Fruit fly (Drosophila melanogaster) whole organism, embryonic: ENCODE data around the gene mldr.

Source experiments
- Atf-2 ChIP-seq: fragments of 200-800 bp; sonication (Bioruptor generic); optimal IDR thresholded peaks from 2 replicates; lab custom pipeline; 2016; ENCODE audit warnings: missing biosample characterization, missing genetic modification characterization
- CG1024 ChIP-seq: fragments of 200-800 bp; sonication (Bioruptor generic); IDR thresholded peaks from 2 replicates; pipeline ENCODE4 v1.3.6; 2022; ENCODE audit warnings: missing biosample characterization, missing genetic modification characterization
- CG11398 ChIP-seq: fragments of 200-800 bp; sonication (Bioruptor generic); optimal IDR thresholded peaks from 2 replicates; lab custom pipeline; 2016; ENCODE audit warnings: missing biosample characterization, missing genetic modification characterization
- CG11696 ChIP-seq: fragments of 200-800 bp; sonication (Bioruptor generic); IDR thresholded peaks from 2 replicates; pipeline ENCODE4 v1.3.6; 2022; ENCODE audit warnings: missing biosample characterization, missing genetic modification characterization
- CG12071 ChIP-seq: fragments of 200-800 bp; sonication (Bioruptor generic); optimal IDR thresholded peaks from 3 replicates; lab custom pipeline; 2018; ENCODE audit warnings: missing biosample characterization, mild to moderate bottlenecking, missing genetic modification characterization
- CG12391 ChIP-seq: fragments of 200-800 bp; sonication (Bioruptor generic); optimal IDR thresholded peaks from 3 replicates; lab custom pipeline; 2018; ENCODE audit warnings: missing biosample characterization, mild to moderate bottlenecking, missing genetic modification characterization, moderate library complexity
- CG12942 ChIP-seq: fragments of 200-800 bp; sonication (Bioruptor generic); optimal IDR thresholded peaks from 3 replicates; lab custom pipeline; 2016; ENCODE audit warnings: missing biosample characterization, missing genetic modification characterization
- CG14667 ChIP-seq: fragments of 200-800 bp; sonication (Bioruptor generic); IDR thresholded peaks from 2 replicates; pipeline ENCODE4 v1.3.6; 2022; ENCODE audit warnings: missing biosample characterization, missing genetic modification characterization
- CG15601 ChIP-seq: fragments of 200-800 bp; sonication (Bioruptor generic); optimal IDR thresholded peaks from 3 replicates; lab custom pipeline; 2019; ENCODE audit warnings: missing biosample characterization, mild to moderate bottlenecking, missing genetic modification characterization, moderate library complexity
- CG17328 ChIP-seq: fragments of 200-800 bp; sonication (Bioruptor generic); IDR thresholded peaks from 2 replicates; pipeline ENCODE4 v1.3.6; 2022; ENCODE audit warnings: missing biosample characterization, missing genetic modification characterization
- CG1832 ChIP-seq: fragments of 200-800 bp; sonication (Bioruptor generic); optimal IDR thresholded peaks from 2 replicates; lab custom pipeline; 2017; ENCODE audit warnings: missing biosample characterization, mild to moderate bottlenecking, missing genetic modification characterization, inconsistent platforms
- CG18476 ChIP-seq: fragments of 200-800 bp; sonication (Bioruptor generic); optimal IDR thresholded peaks from 2 replicates; lab custom pipeline; 2016; ENCODE audit warnings: missing biosample characterization, mild to moderate bottlenecking, missing genetic modification characterization
- CG2129 ChIP-seq: fragments of 200-800 bp; sonication (Bioruptor generic); IDR thresholded peaks from 2 replicates; pipeline ENCODE4 v1.3.6; 2022; ENCODE audit warnings: missing biosample characterization, missing genetic modification characterization; ENCODE audit not compliant: partially characterized antibody
- CG2199 ChIP-seq: fragments of 200-800 bp; sonication (Bioruptor generic); IDR thresholded peaks from 3 replicates; pipeline ENCODE4 v1.3.6; 2022; ENCODE audit warnings: missing biosample characterization, missing genetic modification characterization
- CG3407 ChIP-seq: fragments of 200-800 bp; sonication (Bioruptor generic); optimal IDR thresholded peaks from 2 replicates; lab custom pipeline; 2018; ENCODE audit warnings: missing biosample characterization, mild to moderate bottlenecking, missing genetic modification characterization
- CG5245 ChIP-seq: fragments of 200-800 bp; sonication (Bioruptor generic); optimal IDR thresholded peaks from 3 replicates; lab custom pipeline; 2016; ENCODE audit warnings: missing biosample characterization, missing genetic modification characterization
- CG6765 ChIP-seq: fragments of 200-800 bp; sonication (Bioruptor generic); optimal IDR thresholded peaks from 3 replicates; lab custom pipeline; 2017; ENCODE audit warnings: missing biosample characterization, mild to moderate bottlenecking, missing genetic modification characterization
- CG8290 ChIP-seq, 3 experiments: fragments of 200-800 bp; sonication (Bioruptor generic); optimal IDR thresholded peaks; 2 replicates each; lab custom pipeline; 2016 to 2019; ENCODE audit warnings: missing biosample characterization in 3 of 3, missing genetic modification characterization in 3 of 3, mild to moderate bottlenecking in 2 of 3, moderate library complexity in 1 of 3
- CG8359 ChIP-seq: fragments of 200-800 bp; sonication (Bioruptor generic); optimal IDR thresholded peaks from 2 replicates; lab custom pipeline; 2017; ENCODE audit warnings: missing biosample characterization, mild to moderate bottlenecking, missing genetic modification characterization, borderline replicate concordance
- CG8765 ChIP-seq: fragments of 200-800 bp; sonication (Bioruptor generic); IDR thresholded peaks from 2 replicates; pipeline ENCODE4 v1.3.6; 2022; ENCODE audit warnings: missing biosample characterization, missing genetic modification characterization
- CG8924 ChIP-seq: fragments of 200-800 bp; optimal IDR thresholded peaks from 3 replicates; lab custom pipeline; 2019; ENCODE audit warnings: missing biosample characterization, mild to moderate bottlenecking, missing genetic modification characterization, moderate library complexity
- CG9797 ChIP-seq: fragments of 200-800 bp; sonication (Bioruptor generic); optimal IDR thresholded peaks from 3 replicates; lab custom pipeline; 2018; ENCODE audit warnings: missing biosample characterization, mild to moderate bottlenecking, missing genetic modification characterization
- CrebB ChIP-seq: fragments of 200-800 bp; sonication (Bioruptor generic); optimal IDR thresholded peaks from 3 replicates; lab custom pipeline; 2018; ENCODE audit warnings: missing biosample characterization, mild to moderate bottlenecking, missing genetic modification characterization
- D19A ChIP-seq: fragments of 200-800 bp; optimal IDR thresholded peaks from 3 replicates; lab custom pipeline; 2019; ENCODE audit warnings: missing biosample characterization, mild to moderate bottlenecking, missing genetic modification characterization, moderate library complexity
- Dfd ChIP-seq, 2 experiments: fragments of >200 bp; optimal IDR thresholded peaks; 2 replicates each; lab custom pipeline; 2017; ENCODE audit warnings: missing biosample characterization in 2 of 2, missing genetic modification characterization in 2 of 2
- Dip2 ChIP-seq: fragments of 200-800 bp; sonication (Bioruptor generic); IDR thresholded peaks from 2 replicates; pipeline ENCODE4 v1.3.6; 2022; ENCODE audit warnings: missing biosample characterization, missing genetic modification characterization
- Doc2 ChIP-seq: fragments of 200-800 bp; sonication (Bioruptor generic); IDR thresholded peaks from 2 replicates; pipeline ENCODE4 v1.3.6; 2022; ENCODE audit warnings: missing biosample characterization, missing genetic modification characterization
- Fer2 ChIP-seq: fragments of 200-800 bp; sonication (Bioruptor generic); optimal IDR thresholded peaks from 2 replicates; lab custom pipeline; 2018; ENCODE audit warnings: missing biosample characterization, mild to moderate bottlenecking, missing genetic modification characterization, moderate library complexity
- Fer3 ChIP-seq: fragments of 200-800 bp; sonication (Bioruptor generic); optimal IDR thresholded peaks from 2 replicates; lab custom pipeline; 2018; ENCODE audit warnings: missing biosample characterization, mild to moderate bottlenecking, missing genetic modification characterization, moderate library complexity
- Lhr ChIP-seq: fragments of 200-800 bp; sonication (Bioruptor generic); optimal IDR thresholded peaks from 3 replicates; lab custom pipeline; 2017; ENCODE audit warnings: mild to moderate bottlenecking, missing biosample characterization, missing genetic modification reagents, missing genetic modification characterization
- NK7.1 ChIP-seq: fragments of 200-800 bp; sonication (Bioruptor generic); optimal IDR thresholded peaks from 3 replicates; lab custom pipeline; 2016; ENCODE audit warnings: missing biosample characterization, missing genetic modification characterization
- Scr ChIP-seq: fragments of 200-800 bp; sonication (Bioruptor generic); IDR thresholded peaks from 2 replicates; pipeline ENCODE4 v1.3.6; 2022; ENCODE audit warnings: missing biosample characterization, missing genetic modification characterization; ENCODE audit not compliant: partially characterized antibody
- Sin3A ChIP-seq: fragments of >200 bp; optimal IDR thresholded peaks from 2 replicates; lab custom pipeline; 2018
- Sry-δ ChIP-seq: fragments of 200-800 bp; sonication (Bioruptor generic); optimal IDR thresholded peaks from 2 replicates; lab custom pipeline; 2016; ENCODE audit warnings: missing biosample characterization, missing genetic modification characterization
- Trl ChIP-seq, 3 experiments: fragments of >200 bp in 2 of 3; fragments of 200-800 bp in 1 of 3; sonication (Bioruptor generic) in 1 of 3; optimal IDR thresholded peaks; 2 replicates in 1 of 3; 3 replicates in 2 of 3; lab custom pipeline; 2016 to 2017; ENCODE audit warnings: missing biosample characterization in 1 of 3, missing genetic modification characterization in 1 of 3
- YL-1 ChIP-seq: fragments of 200-800 bp; sonication (Bioruptor generic); optimal IDR thresholded peaks from 3 replicates; lab custom pipeline; 2017; ENCODE audit warnings: missing biosample characterization, mild to moderate bottlenecking, missing genetic modification characterization
- ac ChIP-seq: fragments of 200-800 bp; sonication (Bioruptor generic); optimal IDR thresholded peaks from 3 replicates; lab custom pipeline; 2017; ENCODE audit warnings: missing biosample characterization, mild to moderate bottlenecking, missing genetic modification characterization
- cato ChIP-seq: fragments of 200-800 bp; sonication (Bioruptor generic); optimal IDR thresholded peaks from 2 replicates; lab custom pipeline; 2016; ENCODE audit warnings: missing biosample characterization, missing genetic modification characterization, borderline replicate concordance
- gce ChIP-seq: fragments of 200-800 bp; sonication (Bioruptor generic); IDR thresholded peaks from 3 replicates; pipeline ENCODE4 v1.3.6; 2022; ENCODE audit warnings: missing biosample characterization, missing genetic modification characterization
- grau ChIP-seq: fragments of 200-800 bp; optimal IDR thresholded peaks from 3 replicates; lab custom pipeline; 2019; ENCODE audit warnings: missing biosample characterization, mild to moderate bottlenecking, missing genetic modification characterization, moderate library complexity
- h ChIP-seq: fragments of >200 bp; optimal IDR thresholded peaks from 2 replicates; lab custom pipeline; 2017
- lov ChIP-seq, 2 experiments: fragments of 200-800 bp in 1 of 2; fragments of >200 bp in 1 of 2; sonication (Bioruptor generic) in 1 of 2; IDR thresholded peaks in 1 of 2; optimal IDR thresholded peaks in 1 of 2; 2 replicates in 1 of 2; 3 replicates in 1 of 2; pipeline versions ENCODE4 v1.3.6 to Lab custom; 2017 to 2022; ENCODE audit warnings: missing biosample characterization in 1 of 2, missing genetic modification characterization in 1 of 2
- luna ChIP-seq: fragments of 200-800 bp; sonication (Bioruptor generic); optimal IDR thresholded peaks from 2 replicates; lab custom pipeline; 2016; ENCODE audit warnings: missing biosample characterization, missing genetic modification characterization
- maf-S ChIP-seq: fragments of 200-800 bp; sonication (Bioruptor generic); optimal IDR thresholded peaks from 2 replicates; lab custom pipeline; 2016; ENCODE audit warnings: missing biosample characterization, missing genetic modification characterization
- onecut ChIP-seq: fragments of 200-800 bp; sonication (Bioruptor generic); IDR thresholded peaks from 2 replicates; pipeline ENCODE4 v1.3.6; 2022; ENCODE audit warnings: missing biosample characterization, missing genetic modification characterization
- org-1 ChIP-seq: fragments of 200-800 bp; sonication (Bioruptor generic); optimal IDR thresholded peaks from 2 replicates; lab custom pipeline; 2017; ENCODE audit warnings: missing biosample characterization, missing genetic modification characterization
- pzg ChIP-seq: fragments of 200-800 bp; sonication (Bioruptor generic); optimal IDR thresholded peaks from 3 replicates; lab custom pipeline; 2018; ENCODE audit warnings: missing biosample characterization, mild to moderate bottlenecking, missing genetic modification characterization, moderate library complexity
- slp2 ChIP-seq: fragments of 200-800 bp; sonication (Bioruptor generic); optimal IDR thresholded peaks from 2 replicates; lab custom pipeline; 2016; ENCODE audit warnings: missing biosample characterization, missing genetic modification characterization
- sob ChIP-seq: fragments of 200-800 bp; sonication (Bioruptor generic); IDR thresholded peaks from 2 replicates; pipeline ENCODE4 v1.3.6; 2022; ENCODE audit warnings: missing biosample characterization, missing genetic modification characterization
- sqz ChIP-seq: fragments of 200-800 bp; sonication (Bioruptor generic); optimal IDR thresholded peaks from 3 replicates; lab custom pipeline; 2018; ENCODE audit warnings: missing biosample characterization, mild to moderate bottlenecking, missing genetic modification characterization

Gene mldr

DNA sequence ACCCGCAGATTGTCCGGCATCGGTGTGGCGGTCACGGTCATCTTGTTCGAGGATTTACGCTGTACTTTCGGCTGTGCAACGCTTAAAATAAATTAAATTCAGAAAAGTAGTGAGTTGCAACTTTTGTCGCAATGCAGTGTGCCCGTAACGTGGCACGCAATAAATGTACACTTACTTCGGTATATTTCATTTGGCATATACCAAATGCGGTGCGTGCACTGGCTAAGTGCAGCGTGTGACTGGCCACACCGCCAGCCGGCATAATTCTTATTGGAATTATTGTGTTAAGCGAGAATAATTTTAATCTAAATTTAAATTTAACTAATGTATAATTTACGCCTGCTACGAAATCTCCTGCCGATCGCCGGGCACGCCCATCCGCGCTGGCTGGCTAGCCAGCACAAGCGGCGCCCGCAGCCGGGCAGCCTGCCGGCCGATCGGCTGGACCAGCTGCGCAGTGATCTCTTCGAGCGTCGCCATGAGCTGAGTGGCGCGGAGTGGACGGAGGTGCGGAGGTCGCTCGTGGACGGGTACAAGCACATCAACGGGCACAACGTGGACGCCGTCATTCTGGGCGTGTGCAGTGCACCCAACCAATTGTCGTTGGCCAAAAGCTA, at the start of gene mldr, which contains the start of gene Rpt4 (continued):
- TF ChIP-seq Sin3A (lab: Kevin White, UChicago) (peak; percentile 63), luna (no peak), Fer2 (no peak), org-1 (no peak), CrebB (tag; lab: Kevin White, UChicago) (no peak), YL-1 (GFP tag; lab: Kevin White, UChicago) (peak; percentile 87), Fer3 (tag; lab: Kevin White, UChicago) (no peak), Dfd (GFP tag; optimal IDR thresholded peaks at IDR 0.05; lab: Kevin White, UChicago) (no peak), sob (GFP tag; lab: Robert Waterston, UW) (no peak), CG2199 (GFP tag; lab: Robert Waterston, UW) (no peak), CG14667 (GFP tag; lab: Robert Waterston, UW) (no peak), CG12391 (tag; lab: Kevin White, UChicago) (no peak), maf-S (GFP tag; lab: Kevin White, UChicago) (no peak), CG11398 (no peak), CG5245 (no peak), Dip2 (GFP tag; lab: Robert Waterston, UW) (no peak), CG15601 (tag; lab: Kevin White, UChicago) (no peak), Scr (GFP tag; lab: Robert Waterston, UW) (no peak), CG12942 (GFP tag; lab: Kevin White, UChicago) (no peak), lov (optimal IDR thresholded peaks at IDR 0.05; lab: Kevin White, UChicago) (no peak), lov (GFP tag; IDR thresholded peaks at IDR 0.05; lab: Robert Waterston, UW) (no peak), CG8359 (GFP tag; lab: Kevin White, UChicago) (no peak), cato (GFP tag; lab: Kevin White, UChicago) (no peak), Lhr (GFP tag; lab: Kevin White, UChicago) (peak; percentile 68), slp2 (GFP tag; lab: Kevin White, UChicago) (no peak), Sry-δ (GFP tag; lab: Kevin White, UChicago) (peak; percentile 30), CG8290 (GFP tag; optimal IDR thresholded peaks at IDR 0.05; lab: Kevin White, UChicago) (no peak), CG8290 (tag; optimal IDR thresholded peaks at IDR 0.05; lab: Kevin White, UChicago) (no peak), CG12071 (GFP tag; lab: Kevin White, UChicago) (no peak), D19A (tag; lab: Kevin White, UChicago) (no peak), Doc2 (GFP tag; lab: Robert Waterston, UW) (no peak), ac (GFP tag; lab: Kevin White, UChicago) (no peak), grau (peak; percentile 3), CG6765 (no peak), CG1832 (GFP tag; lab: Kevin White, UChicago) (no peak), CG8924 (tag; lab: Kevin White, UChicago) (peak; percentile 10), NK7.1 (no peak), sqz (GFP tag; lab: Kevin White, UChicago) (no peak), CG3407 (GFP tag; lab: Kevin White, UChicago) (no peak), onecut (GFP tag; lab: Robert Waterston, UW) (no peak), CG2129 (GFP tag; lab: Robert Waterston, UW) (no peak), CG1024 (no peak), h (lab: Kevin White, UChicago) (no peak), CG11696 (GFP tag; lab: Robert Waterston, UW) (no peak), Atf-2 (GFP tag; lab: Kevin White, UChicago) (no peak), pzg (GFP tag; lab: Kevin White, UChicago) (peak; percentile 94), Trl (optimal IDR thresholded peaks at IDR 0.05; lab: Kevin White, UChicago) (no peak), Trl (GFP tag; optimal IDR thresholded peaks at IDR 0.05; lab: Kevin White, UChicago) (no peak), CG17328 (no peak), CG18476 (no peak), gce (GFP tag; lab: Robert Waterston, UW) (no peak), CG9797 (GFP tag; lab: Kevin White, UChicago) (peak; percentile 93), CG8765 (no peak)
